Fruit fly (Drosophila melanogaster) whole organism, embryonic: Measurements from ENCODE around the gene sac.

Source experiments
- Bgb ChIP-seq: fragments of 200-800 bp; sonication (Bioruptor generic); IDR thresholded peaks from 2 replicates; pipeline ENCODE4 v1.3.6; 2022; ENCODE audit warnings: missing biosample characterization, missing genetic modification characterization; ENCODE audit not compliant: partially characterized antibody
- Bteb2 ChIP-seq: fragments of 200-800 bp; sonication (Bioruptor generic); optimal IDR thresholded peaks from 2 replicates; lab custom pipeline; 2016; ENCODE audit warnings: missing biosample characterization, missing genetic modification characterization
- CG10366 ChIP-seq: fragments of 200-800 bp; sonication (Bioruptor generic); IDR thresholded peaks from 2 replicates; pipeline ENCODE4 v1.3.6; 2022; ENCODE audit warnings: missing biosample characterization, missing genetic modification characterization
- CG12659 ChIP-seq: fragments of 200-800 bp; sonication (Bioruptor generic); optimal IDR thresholded peaks from 3 replicates; lab custom pipeline; 2017; ENCODE audit warnings: mild to moderate bottlenecking, missing biosample characterization, missing genetic modification reagents, missing genetic modification characterization
- CG13287 ChIP-seq: fragments of 200-800 bp; sonication (Bioruptor generic); IDR thresholded peaks from 2 replicates; pipeline ENCODE4 v1.3.6; 2022; ENCODE audit warnings: missing biosample characterization, missing genetic modification characterization; ENCODE audit not compliant: partially characterized antibody
- CG14050 ChIP-seq: fragments of 200-800 bp; sonication (Bioruptor generic); IDR thresholded peaks from 3 replicates; pipeline ENCODE4 v1.3.6; 2022; ENCODE audit warnings: missing biosample characterization, missing genetic modification characterization
- CG14710 ChIP-seq: fragments of 200-800 bp; sonication (Bioruptor generic); optimal IDR thresholded peaks from 3 replicates; lab custom pipeline; 2019; ENCODE audit warnings: missing biosample characterization, mild to moderate bottlenecking, missing genetic modification characterization, moderate library complexity
- CG1603 ChIP-seq: fragments of 200-800 bp; sonication (Bioruptor generic); optimal IDR thresholded peaks from 2 replicates; lab custom pipeline; 2019; ENCODE audit warnings: missing biosample characterization, mild to moderate bottlenecking, missing genetic modification characterization, moderate library complexity
- CG17912 ChIP-seq: fragments of 200-800 bp; sonication (Bioruptor generic); optimal IDR thresholded peaks from 2 replicates; lab custom pipeline; 2018; ENCODE audit warnings: missing biosample characterization, mild to moderate bottlenecking, missing genetic modification characterization
- CG18619 ChIP-seq: fragments of 200-800 bp; sonication (Bioruptor generic); optimal IDR thresholded peaks from 3 replicates; lab custom pipeline; 2017; ENCODE audit warnings: missing biosample characterization, mild to moderate bottlenecking, missing genetic modification characterization
- CG2129 ChIP-seq: fragments of 200-800 bp; sonication (Bioruptor generic); IDR thresholded peaks from 2 replicates; pipeline ENCODE4 v1.3.6; 2022; ENCODE audit warnings: missing biosample characterization, missing genetic modification characterization; ENCODE audit not compliant: partially characterized antibody
- CG30020 ChIP-seq: fragments of 200-800 bp; optimal IDR thresholded peaks from 2 replicates; lab custom pipeline; 2019; ENCODE audit warnings: missing biosample characterization, mild to moderate bottlenecking, missing genetic modification characterization, moderate library complexity
- CG42726 ChIP-seq: fragments of 200-800 bp; sonication (Bioruptor generic); IDR thresholded peaks from 2 replicates; pipeline ENCODE4 v1.3.6; 2022; ENCODE audit warnings: missing biosample characterization, missing genetic modification characterization; ENCODE audit not compliant: partially characterized antibody
- CG4328 ChIP-seq: fragments of 200-800 bp; sonication (Bioruptor generic); optimal IDR thresholded peaks from 3 replicates; lab custom pipeline; 2017; ENCODE audit warnings: missing biosample characterization, missing genetic modification reagents, missing genetic modification characterization
- CG6791 ChIP-seq: fragments of 200-800 bp; sonication (Bioruptor generic); IDR thresholded peaks from 3 replicates; pipeline ENCODE4 v1.3.6; 2022; ENCODE audit warnings: missing biosample characterization, missing genetic modification characterization; ENCODE audit not compliant: partially characterized antibody
- CG6854 ChIP-seq: fragments of 200-800 bp; sonication (Bioruptor generic); optimal IDR thresholded peaks from 3 replicates; lab custom pipeline; 2017; ENCODE audit warnings: missing biosample characterization, mild to moderate bottlenecking, missing genetic modification characterization
- CG9797 ChIP-seq: fragments of 200-800 bp; sonication (Bioruptor generic); optimal IDR thresholded peaks from 3 replicates; lab custom pipeline; 2018; ENCODE audit warnings: missing biosample characterization, mild to moderate bottlenecking, missing genetic modification characterization
- CoRest ChIP-seq: fragments of 200-800 bp; sonication (Bioruptor generic); optimal IDR thresholded peaks from 3 replicates; lab custom pipeline; 2018; ENCODE audit warnings: missing biosample characterization, mild to moderate bottlenecking, missing genetic modification characterization, moderate library complexity
- D ChIP-seq, 2 experiments: fragments of 200-800 bp in 1 of 2; fragments of >200 bp in 1 of 2; sonication (Bioruptor generic) in 1 of 2; optimal IDR thresholded peaks; 2 replicates in 1 of 2; 3 replicates in 1 of 2; lab custom pipeline; 2017; ENCODE audit warnings: mild to moderate bottlenecking in 1 of 2, missing biosample characterization in 1 of 2, missing genetic modification characterization in 1 of 2, missing genetic modification reagents in 1 of 2
- Dref ChIP-seq: fragments of 200-800 bp; sonication (Bioruptor generic); IDR thresholded peaks from 2 replicates; pipeline ENCODE4 v1.3.6; 2022; ENCODE audit warnings: missing biosample characterization, missing genetic modification characterization
- Eip74EF ChIP-seq, 2 experiments: fragments of 200-800 bp in 1 of 2; fragments of >200 bp in 1 of 2; sonication (Bioruptor generic) in 1 of 2; optimal IDR thresholded peaks; 2 replicates each; lab custom pipeline; 2017 to 2019; ENCODE audit warnings: missing biosample characterization in 2 of 2, missing genetic modification characterization in 2 of 2, mild to moderate bottlenecking in 1 of 2, moderate library complexity in 1 of 2
- Hey ChIP-seq: fragments of 200-800 bp; sonication (Bioruptor generic); optimal IDR thresholded peaks from 3 replicates; lab custom pipeline; 2018; ENCODE audit warnings: missing biosample characterization, mild to moderate bottlenecking, missing genetic modification characterization
- NFAT ChIP-seq: fragments of 200-800 bp; sonication (Bioruptor generic); IDR thresholded peaks from 2 replicates; pipeline ENCODE4 v1.3.6; 2022; ENCODE audit warnings: missing biosample characterization, missing genetic modification characterization
- Ptx1 ChIP-seq: fragments of 200-800 bp; sonication (Bioruptor generic); IDR thresholded peaks from 2 replicates; pipeline ENCODE4 v1.3.6; 2022; ENCODE audit warnings: missing biosample characterization, missing genetic modification characterization
- Sin3A ChIP-seq: fragments of >200 bp; optimal IDR thresholded peaks from 2 replicates; lab custom pipeline; 2018
- Sox102F ChIP-seq: fragments of 200-800 bp; sonication (Bioruptor generic); optimal IDR thresholded peaks from 2 replicates; lab custom pipeline; 2018; ENCODE audit warnings: missing biosample characterization, mild to moderate bottlenecking, missing genetic modification characterization, moderate library complexity
- Tbp ChIP-seq: fragments of >200 bp; optimal IDR thresholded peaks from 2 replicates; lab custom pipeline; 2018; ENCODE audit warnings: missing biosample characterization, missing genetic modification characterization
- Usf ChIP-seq: fragments of 200-800 bp; sonication (Bioruptor generic); optimal IDR thresholded peaks from 2 replicates; lab custom pipeline; 2017; ENCODE audit warnings: missing genotype, missing biosample characterization, missing genetic modification characterization
- ato ChIP-seq: fragments of 200-800 bp; sonication (Bioruptor generic); IDR thresholded peaks from 2 replicates; pipeline ENCODE4 v1.3.6; 2022; ENCODE audit warnings: missing biosample characterization, missing genetic modification characterization; ENCODE audit not compliant: partially characterized antibody
- chinmo ChIP-seq: fragments of 200-800 bp; sonication (Bioruptor generic); IDR thresholded peaks from 4 replicates; pipeline ENCODE4 v1.3.6; 2022; ENCODE audit warnings: missing biosample characterization, missing genetic modification characterization; ENCODE audit not compliant: partially characterized antibody
- fd102C ChIP-seq: fragments of 200-800 bp; sonication (Bioruptor generic); optimal IDR thresholded peaks from 2 replicates; lab custom pipeline; 2018; ENCODE audit warnings: missing biosample characterization, mild to moderate bottlenecking, missing genetic modification characterization, moderate library complexity
- hbn ChIP-seq: fragments of 200-800 bp; sonication (Bioruptor generic); IDR thresholded peaks from 2 replicates; pipeline ENCODE4 v1.3.6; 2022; ENCODE audit warnings: missing biosample characterization, missing genetic modification characterization; ENCODE audit not compliant: partially characterized antibody
- kni ChIP-seq: fragments of 200-800 bp; sonication (Bioruptor generic); optimal IDR thresholded peaks from 3 replicates; lab custom pipeline; 2017; ENCODE audit warnings: mild to moderate bottlenecking, missing biosample characterization, missing genetic modification reagents, missing genetic modification characterization
- lilli ChIP-seq: fragments of 200-800 bp; sonication (Bioruptor generic); optimal IDR thresholded peaks from 3 replicates; lab custom pipeline; 2016; ENCODE audit warnings: missing biosample characterization, missing genetic modification characterization
- nmo ChIP-seq: fragments of 200-800 bp; sonication (Bioruptor generic); optimal IDR thresholded peaks from 2 replicates; lab custom pipeline; 2018; ENCODE audit warnings: missing biosample characterization, mild to moderate bottlenecking, missing genetic modification characterization, moderate library complexity
- pita ChIP-seq: fragments of 200-800 bp; sonication (Bioruptor generic); optimal IDR thresholded peaks from 2 replicates; lab custom pipeline; 2017; ENCODE audit warnings: missing biosample characterization, mild to moderate bottlenecking, missing genetic modification characterization
- sc ChIP-seq, 3 experiments: fragments of >200 bp in 2 of 3; fragments of 200-800 bp in 1 of 3; sonication (Bioruptor generic) in 1 of 3; optimal IDR thresholded peaks; 2 replicates in 2 of 3; 3 replicates in 1 of 3; lab custom pipeline; 2017; ENCODE audit warnings: mild to moderate bottlenecking in 1 of 3, missing biosample characterization in 1 of 3, missing genetic modification characterization in 1 of 3, missing genetic modification reagents in 1 of 3
- sens ChIP-seq: fragments of 200-800 bp; sonication (Bioruptor generic); peaks from one replicate; lab custom pipeline; 2016; ENCODE audit warnings: missing biosample characterization, missing genetic modification characterization
- seq ChIP-seq: fragments of 200-800 bp; sonication (Bioruptor generic); IDR thresholded peaks from 2 replicates; pipeline ENCODE4 v1.3.6; 2022; ENCODE audit warnings: missing biosample characterization, missing genetic modification characterization
- sr ChIP-seq: fragments of 200-800 bp; sonication (Bioruptor generic); IDR thresholded peaks from 3 replicates; pipeline ENCODE4 v1.3.6; 2022; ENCODE audit warnings: missing biosample characterization, missing genetic modification characterization
- stwl ChIP-seq: fragments of 200-800 bp; sonication (Bioruptor generic); optimal IDR thresholded peaks from 3 replicates; lab custom pipeline; 2018; ENCODE audit warnings: missing biosample characterization, mild to moderate bottlenecking, missing genetic modification characterization, moderate library complexity
- tap ChIP-seq: fragments of 200-800 bp; optimal IDR thresholded peaks from 3 replicates; lab custom pipeline; 2019; ENCODE audit warnings: missing biosample characterization, mild to moderate bottlenecking, missing genetic modification characterization, moderate library complexity
- toy ChIP-seq: fragments of 200-800 bp; sonication (Bioruptor generic); IDR thresholded peaks from 2 replicates; pipeline ENCODE4 v1.3.6; 2022; ENCODE audit warnings: missing biosample characterization, missing genetic modification characterization
- twi ChIP-seq: fragments of 200-800 bp; optimal IDR thresholded peaks from 2 replicates; lab custom pipeline; 2019; ENCODE audit warnings: missing biosample characterization, mild to moderate bottlenecking, missing genetic modification characterization, moderate library complexity
- wdn ChIP-seq: fragments of 200-800 bp; sonication (Bioruptor generic); IDR thresholded peaks from 2 replicates; pipeline ENCODE4 v1.3.6; 2022; ENCODE audit warnings: missing biosample characterization, missing genetic modification characterization
- yki ChIP-seq: fragments of >200 bp; optimal IDR thresholded peaks from 3 replicates; lab custom pipeline; 2018
- z ChIP-seq: fragments of 200-800 bp; sonication (Bioruptor generic); IDR thresholded peaks from 3 replicates; pipeline ENCODE4 v1.3.6; 2022; ENCODE audit warnings: missing biosample characterization, missing genetic modification characterization

sac gene

dm6 chr3R:4479038-4479988 is 1.3 kb upstream of the sac start, which contains the start of gene CG31523 (continued):
- TF ChIP-seq CG13287 (peak; percentile 78), seq (GFP tag; lab: Robert Waterston, UW) (no peak), nmo (GFP tag; lab: Kevin White, UChicago) (peak; percentile 48), tap (tag; lab: Kevin White, UChicago) (no peak), sr (GFP tag; lab: Robert Waterston, UW) (no peak), Usf (GFP tag; lab: Kevin White, UChicago) (no peak), Dref (GFP tag; lab: Robert Waterston, UW) (peak; percentile 64), CG42726 (GFP tag; lab: Robert Waterston, UW) (peak; percentile 38; the same call in 1 of the 2 replicates), Eip74EF (GFP tag; optimal IDR thresholded peaks at IDR 0.05; lab: Kevin White, UChicago) (no peak), twi (tag; lab: Kevin White, UChicago) (no peak), CG10366 (GFP tag; lab: Robert Waterston, UW) (no peak), chinmo (GFP tag; lab: Robert Waterston, UW) (0 out of 4 replicates have a peak, but pooled peaks have one; percentile 37), z (no peak), CG14710 (tag; lab: Kevin White, UChicago) (peak; percentile 12), D (optimal IDR thresholded peaks at IDR 0.05; lab: Kevin White, UChicago) (no peak), D (GFP tag; optimal IDR thresholded peaks at IDR 0.05; lab: Kevin White, UChicago) (no peak), toy (GFP tag; lab: Robert Waterston, UW) (no peak), CG4328 (GFP tag; lab: Kevin White, UChicago) (no peak), ato (GFP tag; lab: Robert Waterston, UW) (peak; percentile 37; the same call in 1 of the 2 replicates), CG17912 (GFP tag; lab: Kevin White, UChicago) (no peak), CG14050 (GFP tag; lab: Robert Waterston, UW) (no peak), Bgb (peak; percentile 85), Hey (tag; lab: Kevin White, UChicago) (no peak), CG6791 (GFP tag; lab: Robert Waterston, UW) (peak; percentile 83), CG2129 (GFP tag; lab: Robert Waterston, UW) (peak; percentile 51), wdn (no peak), pita (GFP tag; lab: Kevin White, UChicago) (no peak), fd102C (GFP tag; lab: Kevin White, UChicago) (no peak), sc (optimal IDR thresholded peaks at IDR 0.05; lab: Kevin White, UChicago) (no peak), sc (GFP tag; optimal IDR thresholded peaks at IDR 0.05; lab: Kevin White, UChicago) (no peak), yki (lab: Kevin White, UChicago) (no peak), CG1603 (tag; lab: Kevin White, UChicago) (peak; percentile 49), hbn (GFP tag; lab: Robert Waterston, UW) (peak; percentile 76), CG30020 (peak; percentile 21), Ptx1 (GFP tag; lab: Robert Waterston, UW) (no peak), Sin3A (lab: Kevin White, UChicago) (peak; percentile 16), CG6854 (GFP tag; lab: Kevin White, UChicago) (no peak), CG9797 (GFP tag; lab: Kevin White, UChicago) (peak; percentile 42), lilli (GFP tag; lab: Kevin White, UChicago) (no peak), Tbp (GFP tag; lab: Kevin White, UChicago) (peak; percentile 99), stwl (tag; lab: Kevin White, UChicago) (peak; percentile 83), CG12659 (GFP tag; lab: Kevin White, UChicago) (peak; percentile 31), kni (GFP tag; lab: Kevin White, UChicago) (peak; percentile 34), CG18619 (peak; percentile 27), Bteb2 (GFP tag; lab: Kevin White, UChicago) (no peak), CoRest (tag; lab: Kevin White, UChicago) (peak; percentile 41), Sox102F (GFP tag; lab: Kevin White, UChicago) (no peak), sens (peak; percentile 49), NFAT (no peak)
